Fruit fly (Drosophila melanogaster) whole organism, embryonic: Measurements from ENCODE around the gene Rpt6.
A peak's percentile ranks its signal among the peaks of the same experiment; 100 is the strongest.

Experiments used
- Awh ChIP-seq: fragments of 200-800 bp; sonication (Bioruptor generic); IDR thresholded peaks from 2 replicates; pipeline ENCODE4, ENCODE4 v1.3.6; 2022; ENCODE audit warnings: missing biosample characterization, missing genetic modification characterization
- CG10431 ChIP-seq: fragments of 200-800 bp; sonication (Bioruptor generic); optimal IDR thresholded peaks from 3 replicates; lab custom pipeline; 2018; ENCODE audit warnings: missing biosample characterization, mild to moderate bottlenecking, missing genetic modification characterization
- CG12299 ChIP-seq: fragments of 200-800 bp; sonication (Bioruptor generic); optimal IDR thresholded peaks from 2 replicates; lab custom pipeline; 2018; ENCODE audit warnings: missing biosample characterization, mild to moderate bottlenecking, missing genetic modification characterization
- CG13123 ChIP-seq: fragments of 200-800 bp; sonication (Bioruptor generic); optimal IDR thresholded peaks from 2 replicates; lab custom pipeline; 2016; ENCODE audit warnings: missing biosample characterization, missing genetic modification characterization
- CG15269 ChIP-seq: fragments of 200-800 bp; sonication (Bioruptor generic); optimal IDR thresholded peaks from 2 replicates; lab custom pipeline; 2018; ENCODE audit warnings: missing biosample characterization, mild to moderate bottlenecking, missing genetic modification characterization, moderate library complexity
- CG1529 ChIP-seq: fragments of 200-800 bp; sonication (Bioruptor generic); optimal IDR thresholded peaks from 3 replicates; lab custom pipeline; 2018; ENCODE audit warnings: missing biosample characterization, missing genetic modification characterization
- CG16863 ChIP-seq: fragments of 200-800 bp; sonication (Bioruptor generic); optimal IDR thresholded peaks from 3 replicates; lab custom pipeline; 2016; ENCODE audit warnings: missing biosample characterization, missing genetic modification characterization
- CG17361 ChIP-seq: fragments of 200-800 bp; sonication (Bioruptor generic); IDR thresholded peaks from 3 replicates; pipeline ENCODE4 v1.3.6; 2022; ENCODE audit warnings: missing biosample characterization, missing genetic modification characterization
- CG17385 ChIP-seq: fragments of 200-800 bp; sonication (Bioruptor generic); optimal IDR thresholded peaks from 3 replicates; lab custom pipeline; 2018; ENCODE audit warnings: missing biosample characterization, mild to moderate bottlenecking, missing genetic modification characterization
- CG2199 ChIP-seq: fragments of 200-800 bp; sonication (Bioruptor generic); IDR thresholded peaks from 3 replicates; pipeline ENCODE4 v1.3.6; 2022; ENCODE audit warnings: missing biosample characterization, missing genetic modification characterization
- CG2202 ChIP-seq: fragments of 200-800 bp; sonication (Bioruptor generic); optimal IDR thresholded peaks from 2 replicates; lab custom pipeline; 2018; ENCODE audit warnings: missing biosample characterization, mild to moderate bottlenecking, missing genetic modification characterization
- CG2678 ChIP-seq: fragments of 200-800 bp; sonication (Bioruptor generic); optimal IDR thresholded peaks from 3 replicates; lab custom pipeline; 2019; ENCODE audit warnings: missing biosample characterization, mild to moderate bottlenecking, missing genetic modification characterization, moderate library complexity
- CG2875 ChIP-seq: fragments of 200-800 bp; sonication (Bioruptor generic); optimal IDR thresholded peaks from 2 replicates; lab custom pipeline; 2017; ENCODE audit warnings: missing biosample characterization, mild to moderate bottlenecking, missing genetic modification characterization, missing genetic modification reagents
- CG30403 ChIP-seq: fragments of 200-800 bp; sonication (Bioruptor generic); optimal IDR thresholded peaks from 3 replicates; lab custom pipeline; 2016; ENCODE audit warnings: missing biosample characterization, missing genetic modification characterization
- CG31388 ChIP-seq: fragments of 200-800 bp; sonication (Bioruptor generic); optimal IDR thresholded peaks from 2 replicates; lab custom pipeline; 2016; ENCODE audit warnings: missing biosample characterization, missing genetic modification characterization
- CG3163 ChIP-seq: fragments of 200-800 bp; sonication (Bioruptor generic); optimal IDR thresholded peaks from 3 replicates; lab custom pipeline; 2016; ENCODE audit warnings: missing biosample characterization, missing genetic modification characterization
- CG7745 ChIP-seq: fragments of 200-800 bp; sonication (Bioruptor generic); optimal IDR thresholded peaks from 2 replicates; lab custom pipeline; 2018; ENCODE audit warnings: missing biosample characterization, mild to moderate bottlenecking, missing genetic modification characterization, moderate library complexity
- CG7786 ChIP-seq: fragments of 200-800 bp; sonication (Bioruptor generic); optimal IDR thresholded peaks from 2 replicates; lab custom pipeline; 2016; ENCODE audit warnings: missing biosample characterization, missing genetic modification characterization
- CG8359 ChIP-seq: fragments of 200-800 bp; sonication (Bioruptor generic); optimal IDR thresholded peaks from 2 replicates; lab custom pipeline; 2017; ENCODE audit warnings: missing biosample characterization, mild to moderate bottlenecking, missing genetic modification characterization, borderline replicate concordance
- CG8924 ChIP-seq: fragments of 200-800 bp; optimal IDR thresholded peaks from 3 replicates; lab custom pipeline; 2019; ENCODE audit warnings: missing biosample characterization, mild to moderate bottlenecking, missing genetic modification characterization, moderate library complexity
- Chrac-16 ChIP-seq: fragments of 200-800 bp; sonication (Bioruptor generic); optimal IDR thresholded peaks from 3 replicates; lab custom pipeline; 2016; ENCODE audit warnings: missing biosample characterization, missing genetic modification characterization
- Dad ChIP-seq: fragments of 200-800 bp; sonication (Bioruptor generic); optimal IDR thresholded peaks from 3 replicates; lab custom pipeline; 2016; ENCODE audit warnings: missing biosample characterization, missing genetic modification characterization
- Dp ChIP-seq: fragments of 200-800 bp; sonication (Bioruptor generic); optimal IDR thresholded peaks from 2 replicates; lab custom pipeline; 2018; ENCODE audit warnings: missing biosample characterization, mild to moderate bottlenecking, missing genetic modification characterization, moderate library complexity
- Drgx ChIP-seq: fragments of 200-800 bp; sonication (Bioruptor generic); IDR thresholded peaks from 2 replicates; pipeline ENCODE4 v1.3.6; 2022; ENCODE audit warnings: missing biosample characterization, missing genetic modification characterization
- HLH3B ChIP-seq: fragments of 200-800 bp; sonication (Bioruptor generic); IDR thresholded peaks from 2 replicates; pipeline ENCODE4 v1.3.6; 2022; ENCODE audit warnings: missing biosample characterization, missing genetic modification characterization
- HLH54F ChIP-seq: fragments of 200-800 bp; sonication (Bioruptor generic); optimal IDR thresholded peaks from 3 replicates; lab custom pipeline; 2016; ENCODE audit warnings: missing biosample characterization, missing genetic modification characterization
- Hr3 ChIP-seq: fragments of 200-800 bp; sonication (Bioruptor generic); optimal IDR thresholded peaks from 3 replicates; lab custom pipeline; 2016; ENCODE audit warnings: missing biosample characterization, missing genetic modification characterization
- MBD-R2 ChIP-seq: fragments of 200-800 bp; sonication (Bioruptor generic); IDR thresholded peaks from 2 replicates; pipeline ENCODE4 v1.3.6; 2022; ENCODE audit warnings: missing biosample characterization, missing genetic modification characterization
- Pdp1 ChIP-seq, 2 experiments: fragments of 200-800 bp; sonication (Bioruptor generic); optimal IDR thresholded peaks; 3 replicates each; lab custom pipeline; 2016; ENCODE audit warnings: missing biosample characterization in 2 of 2, missing genetic modification characterization in 2 of 2, mild to moderate bottlenecking in 1 of 2, moderate library complexity in 1 of 2
- Side ChIP-seq: fragments of 200-800 bp; sonication (Bioruptor generic); optimal IDR thresholded peaks from 2 replicates; lab custom pipeline; 2016; ENCODE audit warnings: missing biosample characterization, missing genetic modification characterization
- Sox102F ChIP-seq: fragments of 200-800 bp; sonication (Bioruptor generic); optimal IDR thresholded peaks from 2 replicates; lab custom pipeline; 2018; ENCODE audit warnings: missing biosample characterization, mild to moderate bottlenecking, missing genetic modification characterization, moderate library complexity
- Stat92E ChIP-seq, 3 experiments: fragments of >200 bp in 2 of 3; fragments of 200-800 bp in 1 of 3; sonication (Bioruptor generic) in 1 of 3; optimal IDR thresholded peaks; 2 replicates each; lab custom pipeline; 2017 to 2019; ENCODE audit warnings: missing biosample characterization in 3 of 3, missing genetic modification characterization in 3 of 3, mild to moderate bottlenecking in 1 of 3, moderate library complexity in 1 of 3
- ash1 ChIP-seq: fragments of 200-800 bp; sonication (Bioruptor generic); optimal IDR thresholded peaks from 2 replicates; lab custom pipeline; 2018; ENCODE audit warnings: missing biosample characterization, mild to moderate bottlenecking, missing genetic modification characterization
- bab2 ChIP-seq: fragments of 200-800 bp; sonication (Bioruptor generic); optimal IDR thresholded peaks from 2 replicates; lab custom pipeline; 2016; ENCODE audit warnings: missing biosample characterization, missing genetic modification characterization
- chn ChIP-seq: fragments of 200-800 bp; sonication (Bioruptor generic); optimal IDR thresholded peaks from 2 replicates; lab custom pipeline; 2016; ENCODE audit warnings: missing biosample characterization, missing genetic modification characterization
- ftz-f1 ChIP-seq: fragments of 200-800 bp; sonication (Bioruptor generic); optimal IDR thresholded peaks from 2 replicates; lab custom pipeline; 2016; ENCODE audit warnings: missing biosample characterization, missing genetic modification characterization
- her ChIP-seq: fragments of 200-800 bp; sonication (Bioruptor generic); optimal IDR thresholded peaks from 2 replicates; lab custom pipeline; 2016; ENCODE audit warnings: missing biosample characterization, missing genetic modification characterization
- jumu ChIP-seq: fragments of 200-800 bp; sonication (Bioruptor generic); optimal IDR thresholded peaks from 3 replicates; lab custom pipeline; 2016; ENCODE audit warnings: missing biosample characterization, missing genetic modification characterization
- kah ChIP-seq: fragments of 200-800 bp; sonication (Bioruptor generic); optimal IDR thresholded peaks from 2 replicates; lab custom pipeline; 2018; ENCODE audit warnings: missing biosample characterization, mild to moderate bottlenecking, missing genetic modification characterization
- lilli ChIP-seq: fragments of 200-800 bp; sonication (Bioruptor generic); optimal IDR thresholded peaks from 3 replicates; lab custom pipeline; 2016; ENCODE audit warnings: missing biosample characterization, missing genetic modification characterization
- nom ChIP-seq: fragments of 200-800 bp; sonication (Bioruptor generic); optimal IDR thresholded peaks from 2 replicates; lab custom pipeline; 2017; ENCODE audit warnings: missing biosample characterization, missing genetic modification characterization, mild to moderate bottlenecking, moderate library complexity, missing genetic modification reagents
- peb ChIP-seq: fragments of 200-800 bp; sonication (Bioruptor generic); IDR thresholded peaks from 2 replicates; pipeline ENCODE4 v1.3.6; 2022; ENCODE audit warnings: missing biosample characterization, missing genetic modification characterization
- pho ChIP-seq: fragments of 200-800 bp; sonication (Bioruptor generic); optimal IDR thresholded peaks from 2 replicates; lab custom pipeline; 2016; ENCODE audit warnings: missing biosample characterization, missing genetic modification characterization
- ranshi ChIP-seq: fragments of 200-800 bp; sonication (Bioruptor generic); IDR thresholded peaks from 2 replicates; pipeline ENCODE4 v1.3.6; 2022; ENCODE audit warnings: missing biosample characterization, missing genetic modification characterization
- stc ChIP-seq: fragments of 200-800 bp; sonication (Bioruptor generic); IDR thresholded peaks from 2 replicates; pipeline ENCODE4 v1.3.6; 2022; ENCODE audit warnings: missing biosample characterization, missing genetic modification characterization
- tio ChIP-seq: fragments of 200-800 bp; sonication (Bioruptor generic); optimal IDR thresholded peaks from 2 replicates; lab custom pipeline; 2017; ENCODE audit warnings: missing biosample characterization, missing genetic modification characterization, inconsistent platforms
- tll ChIP-seq, 2 experiments: fragments of 200-800 bp in 1 of 2; fragments of >200 bp in 1 of 2; sonication (Bioruptor generic) in 1 of 2; optimal IDR thresholded peaks; 2 replicates each; lab custom pipeline; 2017 to 2019; ENCODE audit warnings: missing biosample characterization in 2 of 2, missing genetic modification characterization in 2 of 2, mild to moderate bottlenecking in 1 of 2, moderate library complexity in 1 of 2
- trh ChIP-seq: fragments of 200-800 bp; sonication (Bioruptor generic); optimal IDR thresholded peaks from 2 replicates; lab custom pipeline; 2016; ENCODE audit warnings: missing biosample characterization, missing genetic modification characterization
- tx ChIP-seq: fragments of 200-800 bp; sonication (Bioruptor generic); optimal IDR thresholded peaks from 2 replicates; lab custom pipeline; 2016; ENCODE audit warnings: missing biosample characterization, missing genetic modification characterization
- usp ChIP-seq: fragments of >200 bp; optimal IDR thresholded peaks from 2 replicates; lab custom pipeline; 2017; ENCODE audit warnings: missing biosample characterization, missing genetic modification characterization
- vvl ChIP-seq: fragments of 200-800 bp; sonication (Bioruptor generic); IDR thresholded peaks from 2 replicates; pipeline ENCODE4 v1.3.6; 2022; ENCODE audit warnings: missing biosample characterization, missing genetic modification characterization
- wdn ChIP-seq: fragments of 200-800 bp; sonication (Bioruptor generic); IDR thresholded peaks from 2 replicates; pipeline ENCODE4 v1.3.6; 2022; ENCODE audit warnings: missing biosample characterization, missing genetic modification characterization
- wor ChIP-seq: fragments of 200-800 bp; sonication (Bioruptor generic); IDR thresholded peaks from 2 replicates; pipeline ENCODE4 v1.3.6; 2022; ENCODE audit warnings: missing biosample characterization, missing genetic modification characterization

Rpt6 gene

DNA sequence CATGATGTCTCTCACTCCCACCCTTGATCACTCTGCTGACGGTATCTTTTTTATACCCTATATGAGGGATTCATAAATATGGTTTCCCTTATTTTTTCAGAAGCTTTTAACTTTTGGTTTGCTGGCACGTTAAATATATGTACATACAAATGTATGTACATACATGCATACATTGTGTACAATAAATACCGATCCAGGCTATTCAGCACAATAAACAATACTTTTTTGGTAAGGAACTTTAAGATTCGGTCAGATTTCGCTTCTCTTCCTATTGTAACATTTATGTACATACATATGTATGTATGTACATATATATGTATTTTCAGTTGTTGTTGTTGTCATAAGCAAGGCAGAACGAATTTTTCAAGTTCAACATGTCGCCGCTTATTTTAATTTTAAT, 33.8 kb upstream of the Rpt6 start (continued):
- TF ChIP-seq usp (no peak), CG12299 (no peak), her (GFP tag; lab: Kevin White, UChicago) (no peak), CG7745 (tag; lab: Kevin White, UChicago) (no peak), CG7786 (no peak), CG15269 (tag; lab: Kevin White, UChicago) (peak; percentile 39), wdn (GFP tag; lab: Robert Waterston, UW) (peak; percentile 6; the same call in 1 of the 2 replicates), ash1 (GFP tag; lab: Kevin White, UChicago) (no peak), ftz-f1 (GFP tag; lab: Kevin White, UChicago) (no peak), ranshi (GFP tag; lab: Robert Waterston, UW) (peak; percentile 24; the same call in 1 of the 2 replicates), stc (no peak), jumu (GFP tag; lab: Kevin White, UChicago) (no peak), CG17385 (GFP tag; lab: Kevin White, UChicago) (no peak), CG8359 (GFP tag; lab: Kevin White, UChicago) (no peak), CG2875 (GFP tag; lab: Kevin White, UChicago) (no peak), lilli (GFP tag; lab: Kevin White, UChicago) (peak; percentile 25), CG2199 (GFP tag; lab: Robert Waterston, UW) (no peak), pho (GFP tag; lab: Kevin White, UChicago) (no peak), CG2678 (tag; lab: Kevin White, UChicago) (peak; percentile 5), CG8924 (tag; lab: Kevin White, UChicago) (no peak), tio (GFP tag; lab: Kevin White, UChicago) (no peak), Hr3 (no peak), Stat92E (GFP tag; optimal IDR thresholded peaks at IDR 0.05; lab: Kevin White, UChicago) (no peak), MBD-R2 (GFP tag; lab: Robert Waterston, UW) (no peak), CG1529 (no peak), Dad (GFP tag; lab: Kevin White, UChicago) (no peak), nom (GFP tag; lab: Kevin White, UChicago) (no peak), CG2202 (tag; lab: Kevin White, UChicago) (no peak), CG10431 (GFP tag; lab: Kevin White, UChicago) (no peak), tx (GFP tag; lab: Kevin White, UChicago) (no peak), CG13123 (no peak), HLH3B (no peak), vvl (GFP tag; lab: Robert Waterston, UW) (no peak), HLH54F (GFP tag; lab: Kevin White, UChicago) (no peak), CG17361 (GFP tag; lab: Robert Waterston, UW) (no peak), bab2 (no peak), Chrac-16 (GFP tag; lab: Kevin White, UChicago) (no peak), wor (GFP tag; lab: Robert Waterston, UW) (no peak), CG3163 (GFP tag; lab: Kevin White, UChicago) (no peak), peb (GFP tag; lab: Robert Waterston, UW) (no peak), tll (GFP tag; optimal IDR thresholded peaks at IDR 0.05; lab: Kevin White, UChicago) (no peak), Sox102F (no peak), CG16863 (GFP tag; lab: Kevin White, UChicago) (no peak), Pdp1 (GFP tag; optimal IDR thresholded peaks at IDR 0.05; lab: Kevin White, UChicago) (no peak), Dp (GFP tag; lab: Kevin White, UChicago) (no peak), CG31388 (GFP tag; lab: Kevin White, UChicago) (no peak), Drgx (GFP tag; lab: Robert Waterston, UW) (no peak), CG30403 (GFP tag; lab: Kevin White, UChicago) (no peak), trh (no peak), Side (GFP tag; lab: Kevin White, UChicago) (no peak), kah (no peak), chn (GFP tag; lab: Kevin White, UChicago) (no peak), Awh (no peak)
